Fruit fly (Drosophila melanogaster): ENCODE results near the gene bru3.
A peak's percentile ranks its signal among the peaks of the same experiment; 100 is the strongest.

The bru3 gene

dm6 chr3L:13502484-13503109 lies 300.6 kb downstream of the bru3 start, which contains the start of gene Spt20 (continued):
- no peak for TF ChIP-seq Bdp1 (GFP tag; optimal IDR thresholded peaks at IDR 0.05)
- no peak for TF ChIP-seq pfk (GFP tag; optimal IDR thresholded peaks at IDR 0.05)
- TF ChIP-seq Side (GFP tag; optimal IDR thresholded peaks at IDR 0.05) = no peak
- TF ChIP-seq sens-2 (GFP tag; IDR thresholded peaks at IDR 0.05) = no peak
- peak; percentile 52; the same call in 1 of the 2 replicates for TF ChIP-seq Adf1 (GFP tag; IDR thresholded peaks at IDR 0.05)
- TF ChIP-seq CG32767 (GFP tag; IDR thresholded peaks at IDR 0.05) = no peak
- TF ChIP-seq cato (GFP tag; optimal IDR thresholded peaks at IDR 0.05; ENCODE audit: borderline replicate concordance) = no peak
- no peak for TF ChIP-seq Dbx (GFP tag; IDR thresholded peaks at IDR 0.05)
- no peak for TF ChIP-seq ara (GFP tag; IDR thresholded peaks at IDR 0.05)
- no peak for TF ChIP-seq sqz (GFP tag; optimal IDR thresholded peaks at IDR 0.05)
- no peak for TF ChIP-seq CG31224 (GFP tag; IDR thresholded peaks at IDR 0.05)
- no peak for TF ChIP-seq CG1603 (tag; optimal IDR thresholded peaks at IDR 0.05)
- TF ChIP-seq CG1792 (GFP tag; optimal IDR thresholded peaks at IDR 0.05) = no peak
- no peak for TF ChIP-seq Hr39 (optimal IDR thresholded peaks at IDR 0.05)
- no peak for TF ChIP-seq prd (optimal IDR thresholded peaks at IDR 0.05)
- no peak for TF ChIP-seq prd (GFP tag; IDR thresholded peaks at IDR 0.05)
- TF ChIP-seq lmd (GFP tag; IDR thresholded peaks at IDR 0.05) = no peak
- TF ChIP-seq CG1529 (GFP tag; optimal IDR thresholded peaks at IDR 0.05) = no peak
- TF ChIP-seq CG15601 (tag; optimal IDR thresholded peaks at IDR 0.05) = no peak
- TF ChIP-seq CG16813 (GFP tag; IDR thresholded peaks at IDR 0.05; ENCODE audit: partially characterized antibody) = peak; percentile 57; the same call in 2 of the 3 replicates
- no peak for TF ChIP-seq HLH3B (GFP tag; IDR thresholded peaks at IDR 0.05)

dm6 chr3L:13499932-13500719 lies 303.1 kb downstream of the bru3 start:
- TF ChIP-seq CG32532 (GFP tag; IDR thresholded peaks at IDR 0.05) = 0 out of 2 replicates have a peak, but pooled peaks have one; percentile 22
- no peak for TF ChIP-seq CG4404 (GFP tag; IDR thresholded peaks at IDR 0.05)
- TF ChIP-seq bsh (GFP tag; optimal IDR thresholded peaks at IDR 0.05) = peak in 1 of 2 experiments; percentile 48
- peak; percentile 30; the same call in 1 of the 3 replicates for TF ChIP-seq sr (GFP tag; IDR thresholded peaks at IDR 0.05)
- TF ChIP-seq pzg (GFP tag; optimal IDR thresholded peaks at IDR 0.05) = no peak
- no peak for TF ChIP-seq E2f2 (GFP tag; IDR thresholded peaks at IDR 0.05)
- no peak for TF ChIP-seq tx (GFP tag; optimal IDR thresholded peaks at IDR 0.05)
- peak; percentile 45 for TF ChIP-seq crol (GFP tag; IDR thresholded peaks at IDR 0.05)
- no peak for TF ChIP-seq schlank (tag; optimal IDR thresholded peaks at IDR 0.05)
- no peak for TF ChIP-seq H15 (GFP tag; IDR thresholded peaks at IDR 0.05)
- TF ChIP-seq vvl (GFP tag; IDR thresholded peaks at IDR 0.05) = peak; percentile 47; the same call in 1 of the 2 replicates
- no peak for TF ChIP-seq fu2 (GFP tag; optimal IDR thresholded peaks at IDR 0.05)
- no peak for TF ChIP-seq ewg (GFP tag; optimal IDR thresholded peaks at IDR 0.05)
- TF ChIP-seq Meics (GFP tag; optimal IDR thresholded peaks at IDR 0.05) = no peak
- TF ChIP-seq pum (GFP tag; optimal IDR thresholded peaks at IDR 0.05) = no peak
- peak; percentile 84 for TF ChIP-seq Drgx (GFP tag; IDR thresholded peaks at IDR 0.05)
- TF ChIP-seq Opbp (GFP tag; IDR thresholded peaks at IDR 0.05; ENCODE audit: partially characterized antibody) = no peak
- no peak for TF ChIP-seq tio (GFP tag; optimal IDR thresholded peaks at IDR 0.05)
- 0 out of 3 replicates have a peak, but pooled peaks have one; percentile 18 for TF ChIP-seq CG11456 (GFP tag; IDR thresholded peaks at IDR 0.05)
- TF ChIP-seq Dfd (GFP tag; optimal IDR thresholded peaks at IDR 0.05) = no peak
- TF ChIP-seq slbo (GFP tag; IDR thresholded peaks at IDR 0.05) = 0 out of 2 replicates have a peak, but pooled peaks have one; percentile 35
- no peak for TF ChIP-seq Camta (GFP tag; optimal IDR thresholded peaks at IDR 0.05)
- peak; percentile 66 for TF ChIP-seq Med (GFP tag)
- TF ChIP-seq lbe (GFP tag; optimal IDR thresholded peaks at IDR 0.05) = peak; percentile 77
- TF ChIP-seq CG11247 (GFP tag; IDR thresholded peaks at IDR 0.05) = 0 out of 2 replicates have a peak, but pooled peaks have one; percentile 6
- no peak for TF ChIP-seq run (tag; optimal IDR thresholded peaks at IDR 0.05)
- no peak for TF ChIP-seq CoRest (tag; optimal IDR thresholded peaks at IDR 0.05)
- TF ChIP-seq CG5245 (GFP tag; optimal IDR thresholded peaks at IDR 0.05) = no peak
- TF ChIP-seq nom (GFP tag; optimal IDR thresholded peaks at IDR 0.05) = peak; percentile 89

Measured in whole organism, embryonic.